Worm (Caenorhabditis elegans): ENCODE data around the gene Y62H9A.13.

- TF ChIP-seq F37B4.10 (GFP tag; IDR thresholded peaks at IDR 0.05) (no peak), Y67H2A.10 (GFP tag; conservative IDR thresholded peaks at IDR 0.05) (no peak), tlf-1 (GFP tag; optimal IDR thresholded peaks at IDR 0.05) (no peak), madf-8 (GFP tag; conservative IDR thresholded peaks at IDR 0.05) (no peak), snpc-4 (GFP tag; optimal IDR thresholded peaks at IDR 0.05) (no peak), snpc-4 (tag; optimal IDR thresholded peaks at IDR 0.05) (no peak), dpl-1 (GFP tag; optimal IDR thresholded peaks at IDR 0.05) (no peak), F39B2.1 (GFP tag; IDR thresholded peaks at IDR 0.05) (no peak), attf-6 (GFP tag; IDR thresholded peaks at IDR 0.05) (no peak), ztf-22 (GFP tag; optimal IDR thresholded peaks at IDR 0.05) (no peak), dpff-1 (tag; optimal IDR thresholded peaks at IDR 0.05) (no peak), aptf-3 (GFP tag; IDR thresholded peaks at IDR 0.05) (no peak), ets-4 (GFP tag; optimal IDR thresholded peaks at IDR 0.05) (no peak)
These were observed 9.5 kb upstream of the Y62H9A.13 start, which contains the start of gene Y62H9A.11 for ce11 chrX:11907263-11907662.

Measured in whole organism, young adult.